Worm (Caenorhabditis elegans) whole organism, L1 larva: ENCODE data around the gene srxa-6.

Experiments used
- lsy-2 ChIP-seq, 2 experiments: fragments of 150-350 bp; optimal IDR thresholded peaks; 2 replicates each; lab custom pipeline; 2014; ENCODE audit warnings: missing biosample characterization in 2 of 2, missing genetic modification characterization in 2 of 2
- nhr-77 ChIP-seq: fragments of 150-350 bp; optimal IDR thresholded peaks from 2 replicates; lab custom pipeline; 2014; ENCODE audit warnings: missing biosample characterization, missing genetic modification characterization
- zip-4 ChIP-seq: fragments of 200-800 bp; sonication (Bioruptor generic); optimal IDR thresholded peaks from 2 replicates; lab custom pipeline; 2018; ENCODE audit warnings: mild to moderate bottlenecking, missing genetic modification characterization, moderate library complexity, missing compliant biosample characterization

- no peak for TF ChIP-seq zip-4 (GFP tag; lab: Kevin White, UChicago)
- TF ChIP-seq lsy-2 (tag; optimal IDR thresholded peaks at IDR 0.05; lab: Kevin White, UChicago): no peak
- TF ChIP-seq nhr-77: no peak
Measured at ce11 chrV:20781346-20781952, 46.7 kb downstream of the srxa-6 start.
